Fruit fly (Drosophila melanogaster) whole organism, embryonic: ENCODE data around the gene CG17270.

ENCODE experiments used
- Atf3 ChIP-seq: fragments of 200-800 bp; sonication (Bioruptor generic); optimal IDR thresholded peaks from 3 replicates; lab custom pipeline; 2016; ENCODE audit warnings: missing biosample characterization, missing genetic modification characterization
- CG1024 ChIP-seq: fragments of 200-800 bp; sonication (Bioruptor generic); IDR thresholded peaks from 2 replicates; pipeline ENCODE4 v1.3.6; 2022; ENCODE audit warnings: missing biosample characterization, missing genetic modification characterization
- CG11247 ChIP-seq: fragments of 200-800 bp; sonication (Bioruptor generic); IDR thresholded peaks from 2 replicates; pipeline ENCODE4 v1.3.6; 2022; ENCODE audit warnings: missing biosample characterization, missing genetic modification characterization
- CG11456 ChIP-seq: fragments of 200-800 bp; sonication (Bioruptor generic); IDR thresholded peaks from 3 replicates; pipeline ENCODE4 v1.3.6; 2022; ENCODE audit warnings: missing biosample characterization, missing genetic modification characterization
- CG11504 ChIP-seq: fragments of 200-800 bp; sonication (Bioruptor generic); optimal IDR thresholded peaks from 3 replicates; lab custom pipeline; 2019; ENCODE audit warnings: missing biosample characterization, mild to moderate bottlenecking, missing genetic modification characterization, moderate library complexity
- CG11696 ChIP-seq: fragments of 200-800 bp; sonication (Bioruptor generic); IDR thresholded peaks from 2 replicates; pipeline ENCODE4 v1.3.6; 2022; ENCODE audit warnings: missing biosample characterization, missing genetic modification characterization
- CG15696 ChIP-seq: fragments of 200-800 bp; sonication (Bioruptor generic); optimal IDR thresholded peaks from 2 replicates; lab custom pipeline; 2019; ENCODE audit warnings: missing biosample characterization, mild to moderate bottlenecking, missing genetic modification characterization, moderate library complexity
- CG16863 ChIP-seq: fragments of 200-800 bp; sonication (Bioruptor generic); optimal IDR thresholded peaks from 3 replicates; lab custom pipeline; 2016; ENCODE audit warnings: missing biosample characterization, missing genetic modification characterization
- CG18619 ChIP-seq: fragments of 200-800 bp; sonication (Bioruptor generic); optimal IDR thresholded peaks from 3 replicates; lab custom pipeline; 2017; ENCODE audit warnings: missing biosample characterization, mild to moderate bottlenecking, missing genetic modification characterization
- CG2875 ChIP-seq: fragments of 200-800 bp; sonication (Bioruptor generic); optimal IDR thresholded peaks from 2 replicates; lab custom pipeline; 2017; ENCODE audit warnings: missing biosample characterization, mild to moderate bottlenecking, missing genetic modification characterization, missing genetic modification reagents
- CG34376 ChIP-seq: fragments of 200-800 bp; sonication (Bioruptor generic); optimal IDR thresholded peaks from 2 replicates; lab custom pipeline; 2018; ENCODE audit warnings: missing biosample characterization, mild to moderate bottlenecking, missing genetic modification characterization
- CG4360 ChIP-seq: fragments of 200-800 bp; sonication (Bioruptor generic); IDR thresholded peaks from 2 replicates; pipeline ENCODE4 v1.3.6; 2022; ENCODE audit warnings: missing biosample characterization, missing genetic modification characterization
- CG4730 ChIP-seq: fragments of 200-800 bp; sonication (Bioruptor generic); IDR thresholded peaks from 2 replicates; pipeline ENCODE4 v1.3.6; 2022; ENCODE audit warnings: missing biosample characterization, missing genetic modification characterization
- CG6683 ChIP-seq: fragments of 200-800 bp; sonication (Bioruptor generic); optimal IDR thresholded peaks from 2 replicates; lab custom pipeline; 2017; ENCODE audit warnings: missing biosample characterization, mild to moderate bottlenecking, missing genetic modification characterization, missing genetic modification reagents
- CG7987 ChIP-seq: fragments of 200-800 bp; sonication (Bioruptor generic); optimal IDR thresholded peaks from 2 replicates; lab custom pipeline; 2018; ENCODE audit warnings: missing biosample characterization, mild to moderate bottlenecking, missing genetic modification characterization, moderate library complexity
- CG8388 ChIP-seq: fragments of 200-800 bp; sonication (Bioruptor generic); optimal IDR thresholded peaks from 2 replicates; lab custom pipeline; 2019; ENCODE audit warnings: missing biosample characterization, mild to moderate bottlenecking, missing genetic modification characterization, moderate library complexity
- CHES-1-like ChIP-seq: fragments of 200-800 bp; sonication (Bioruptor generic); optimal IDR thresholded peaks from 2 replicates; lab custom pipeline; 2016; ENCODE audit warnings: missing biosample characterization, missing genetic modification characterization
- Camta ChIP-seq: fragments of 200-800 bp; sonication (Bioruptor generic); optimal IDR thresholded peaks from 2 replicates; lab custom pipeline; 2016; ENCODE audit warnings: missing biosample characterization, missing genetic modification characterization
- CoRest ChIP-seq: fragments of 200-800 bp; sonication (Bioruptor generic); optimal IDR thresholded peaks from 3 replicates; lab custom pipeline; 2018; ENCODE audit warnings: missing biosample characterization, mild to moderate bottlenecking, missing genetic modification characterization, moderate library complexity
- Dad ChIP-seq: fragments of 200-800 bp; sonication (Bioruptor generic); optimal IDR thresholded peaks from 3 replicates; lab custom pipeline; 2016; ENCODE audit warnings: missing biosample characterization, missing genetic modification characterization
- GATAe ChIP-seq: fragments of 200-800 bp; sonication (Bioruptor generic); conservative IDR thresholded peaks from 2 replicates; pipeline ENCODE4 v1.3.6; 2022; ENCODE audit warnings: missing biosample characterization, missing genetic modification characterization
- Gug ChIP-seq: fragments of 200-800 bp; sonication (Bioruptor generic); IDR thresholded peaks from 4 replicates; pipeline ENCODE4 v1.3.6; 2022; ENCODE audit warnings: missing biosample characterization, missing genetic modification characterization
- Hr78 ChIP-seq, 2 experiments: fragments of 200-800 bp in 1 of 2; fragments of >200 bp in 1 of 2; sonication (Bioruptor generic) in 1 of 2; optimal IDR thresholded peaks; 2 replicates each; lab custom pipeline; 2017 to 2019; ENCODE audit warnings: missing biosample characterization in 2 of 2, missing genetic modification characterization in 2 of 2, mild to moderate bottlenecking in 1 of 2, moderate library complexity in 1 of 2
- Jarid2 ChIP-seq: fragments of 200-800 bp; sonication (Bioruptor generic); optimal IDR thresholded peaks from 3 replicates; lab custom pipeline; 2017; ENCODE audit warnings: mild to moderate bottlenecking, missing biosample characterization, missing genetic modification reagents, missing genetic modification characterization
- Med ChIP-seq: fragments of 200-800 bp; sonication (Bioruptor generic); peaks from one replicate; lab custom pipeline; 2016; ENCODE audit warnings: missing biosample characterization, missing genetic modification characterization, mild to moderate bottlenecking, inconsistent platforms, moderate library complexity
- NC2β ChIP-seq: fragments of 200-800 bp; sonication (Bioruptor generic); optimal IDR thresholded peaks from 2 replicates; lab custom pipeline; 2016; ENCODE audit warnings: missing biosample characterization, missing genetic modification characterization
- Ravus ChIP-seq: fragments of 200-800 bp; sonication (Bioruptor generic); IDR thresholded peaks from 2 replicates; pipeline ENCODE4 v1.3.6; 2022; ENCODE audit warnings: missing biosample characterization, missing genetic modification characterization
- Rfx ChIP-seq: fragments of 200-800 bp; sonication (Bioruptor generic); IDR thresholded peaks from 2 replicates; pipeline ENCODE4 v1.3.6; 2022; ENCODE audit warnings: missing biosample characterization, missing genetic modification characterization
- Six4 ChIP-seq: fragments of 200-800 bp; sonication (Bioruptor generic); optimal IDR thresholded peaks from 2 replicates; lab custom pipeline; 2016; ENCODE audit warnings: missing biosample characterization, missing genetic modification characterization
- Sry-β ChIP-seq: fragments of 200-800 bp; sonication (Bioruptor generic); optimal IDR thresholded peaks from 2 replicates; lab custom pipeline; 2018; ENCODE audit warnings: missing biosample characterization, mild to moderate bottlenecking, missing genetic modification characterization, moderate library complexity
- Stat92E ChIP-seq, 3 experiments: fragments of >200 bp in 2 of 3; fragments of 200-800 bp in 1 of 3; sonication (Bioruptor generic) in 1 of 3; optimal IDR thresholded peaks; 2 replicates each; lab custom pipeline; 2017 to 2019; ENCODE audit warnings: missing biosample characterization in 3 of 3, missing genetic modification characterization in 3 of 3, mild to moderate bottlenecking in 1 of 3, moderate library complexity in 1 of 3
- Tbp ChIP-seq: fragments of >200 bp; optimal IDR thresholded peaks from 2 replicates; lab custom pipeline; 2018; ENCODE audit warnings: missing biosample characterization, missing genetic modification characterization
- Xbp1 ChIP-seq: fragments of 200-800 bp; sonication (Bioruptor generic); optimal IDR thresholded peaks from 3 replicates; lab custom pipeline; 2016; ENCODE audit warnings: missing biosample characterization, mild to moderate bottlenecking, missing genetic modification characterization
- ash1 ChIP-seq: fragments of 200-800 bp; sonication (Bioruptor generic); optimal IDR thresholded peaks from 2 replicates; lab custom pipeline; 2018; ENCODE audit warnings: missing biosample characterization, mild to moderate bottlenecking, missing genetic modification characterization
- cato ChIP-seq: fragments of 200-800 bp; sonication (Bioruptor generic); optimal IDR thresholded peaks from 2 replicates; lab custom pipeline; 2016; ENCODE audit warnings: missing biosample characterization, missing genetic modification characterization, borderline replicate concordance
- chn ChIP-seq: fragments of 200-800 bp; sonication (Bioruptor generic); optimal IDR thresholded peaks from 2 replicates; lab custom pipeline; 2016; ENCODE audit warnings: missing biosample characterization, missing genetic modification characterization
- da ChIP-seq: fragments of 200-800 bp; sonication (Bioruptor generic); optimal IDR thresholded peaks from 2 replicates; lab custom pipeline; 2016; ENCODE audit warnings: missing biosample characterization, missing genetic modification characterization
- disco-r ChIP-seq: fragments of 200-800 bp; sonication (Bioruptor generic); optimal IDR thresholded peaks from 2 replicates; lab custom pipeline; 2016; ENCODE audit warnings: missing biosample characterization, missing genetic modification characterization
- dm ChIP-seq: fragments of 200-800 bp; sonication (Bioruptor generic); optimal IDR thresholded peaks from 3 replicates; lab custom pipeline; 2016; ENCODE audit warnings: missing biosample characterization, missing genetic modification characterization
- dmrt11E ChIP-seq: fragments of 200-800 bp; sonication (Bioruptor generic); optimal IDR thresholded peaks from 3 replicates; lab custom pipeline; 2018; ENCODE audit warnings: missing biosample characterization, mild to moderate bottlenecking, missing genetic modification characterization, moderate library complexity
- emc ChIP-seq: fragments of 200-800 bp; sonication (Bioruptor generic); optimal IDR thresholded peaks from 2 replicates; lab custom pipeline; 2016; ENCODE audit warnings: missing biosample characterization, missing genetic modification characterization
- en ChIP-seq: fragments of 200-800 bp; sonication (Bioruptor generic); optimal IDR thresholded peaks from 2 replicates; lab custom pipeline; 2016; ENCODE audit warnings: missing biosample characterization, missing genetic modification characterization
- gcm ChIP-seq: fragments of 200-800 bp; sonication (Bioruptor generic); optimal IDR thresholded peaks from 2 replicates; lab custom pipeline; 2019; ENCODE audit warnings: missing biosample characterization, mild to moderate bottlenecking, missing genetic modification characterization, moderate library complexity
- jigr1 ChIP-seq: fragments of 200-800 bp; sonication (Bioruptor generic); IDR thresholded peaks from 3 replicates; pipeline ENCODE4 v1.3.6; 2022; ENCODE audit warnings: missing biosample characterization, missing genetic modification characterization
- jumu ChIP-seq: fragments of 200-800 bp; sonication (Bioruptor generic); optimal IDR thresholded peaks from 3 replicates; lab custom pipeline; 2016; ENCODE audit warnings: missing biosample characterization, missing genetic modification characterization
- lab ChIP-seq: fragments of 200-800 bp; sonication (Bioruptor generic); optimal IDR thresholded peaks from 3 replicates; lab custom pipeline; 2017; ENCODE audit warnings: missing biosample characterization, missing genetic modification characterization, mild to moderate bottlenecking, moderate library complexity, missing genetic modification reagents
- sim ChIP-seq: fragments of 200-800 bp; sonication (Bioruptor generic); IDR thresholded peaks from 2 replicates; pipeline ENCODE4 v1.3.6; 2022; ENCODE audit warnings: missing biosample characterization, missing genetic modification characterization
- slou ChIP-seq: fragments of 200-800 bp; sonication (Bioruptor generic); optimal IDR thresholded peaks from 3 replicates; lab custom pipeline; 2016; ENCODE audit warnings: missing biosample characterization, missing genetic modification characterization
- toy ChIP-seq: fragments of 200-800 bp; sonication (Bioruptor generic); IDR thresholded peaks from 2 replicates; pipeline ENCODE4 v1.3.6; 2022; ENCODE audit warnings: missing biosample characterization, missing genetic modification characterization
- twi ChIP-seq: fragments of 200-800 bp; optimal IDR thresholded peaks from 2 replicates; lab custom pipeline; 2019; ENCODE audit warnings: missing biosample characterization, mild to moderate bottlenecking, missing genetic modification characterization, moderate library complexity
- yki ChIP-seq: fragments of >200 bp; optimal IDR thresholded peaks from 3 replicates; lab custom pipeline; 2018

CG17270 gene

DNA sequence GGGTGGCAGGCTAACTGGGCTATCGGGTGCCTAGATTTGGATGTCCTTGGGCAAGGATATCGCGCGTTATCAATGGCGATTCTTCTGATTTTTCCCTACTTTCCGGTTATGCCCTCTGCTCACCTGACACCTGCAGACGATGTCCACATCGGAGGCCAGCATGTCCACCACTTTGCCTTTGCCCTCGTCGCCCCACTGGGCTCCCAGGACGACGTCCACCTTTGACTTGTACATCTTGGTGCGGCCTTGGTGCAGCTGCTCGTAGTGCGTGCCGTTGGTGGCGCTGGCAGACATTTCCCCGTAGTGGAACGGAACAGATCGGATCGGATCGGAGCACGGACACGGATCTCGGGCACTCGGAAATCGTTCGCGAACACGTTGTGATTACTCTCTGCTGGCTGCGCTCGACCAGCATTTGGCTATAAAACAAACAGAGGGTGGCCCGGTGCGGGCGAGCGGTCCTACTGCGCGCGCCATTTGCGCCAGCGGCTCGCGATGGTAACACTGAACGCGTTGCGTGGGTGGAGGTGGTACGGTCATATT is 11.5 kb upstream of the CG17270 start, which contains the start of gene Adss (continued):
- TF ChIP-seq sim (GFP tag; lab: Robert Waterston, UW) = 0 out of 2 replicates have a peak, but pooled peaks have one; percentile 14
- no peak for TF ChIP-seq CG8388
- TF ChIP-seq Six4 (GFP tag; lab: Kevin White, UChicago) = no peak
- no peak for TF ChIP-seq dmrt11E (tag; lab: Kevin White, UChicago)
- peak; percentile 95 for TF ChIP-seq Med (GFP tag; lab: Kevin White, UChicago)
- TF ChIP-seq Tbp = peak; percentile 66
- no peak for TF ChIP-seq CG15696
- TF ChIP-seq CG11696 (GFP tag; lab: Robert Waterston, UW) = no peak
- TF ChIP-seq jigr1 (GFP tag; lab: Robert Waterston, UW) = no peak
- TF ChIP-seq CG4730 (GFP tag; lab: Robert Waterston, UW) = no peak
- TF ChIP-seq lab = peak; percentile 63
- TF ChIP-seq CG7987 (GFP tag; lab: Kevin White, UChicago) = peak; percentile 59
- TF ChIP-seq dm = peak; percentile 75
- peak; percentile 29 for TF ChIP-seq Xbp1
- peak; percentile 67; the same call in 1 of the 3 replicates for TF ChIP-seq CG11456 (GFP tag; lab: Robert Waterston, UW)
- peak; percentile 30; the same call in 1 of the 2 replicates for TF ChIP-seq CG11247 (GFP tag; lab: Robert Waterston, UW)
- TF ChIP-seq CG6683 (GFP tag; lab: Kevin White, UChicago) = no peak
- TF ChIP-seq CG16863 (GFP tag; lab: Kevin White, UChicago) = peak; percentile 18
- peak; percentile 44; the same call in 1 of the 2 replicates for TF ChIP-seq CG1024 (GFP tag; lab: Robert Waterston, UW)
- TF ChIP-seq yki (lab: Kevin White, UChicago) = no peak
- no peak for TF ChIP-seq CoRest (tag; lab: Kevin White, UChicago)
- no peak for TF ChIP-seq CG11504
- TF ChIP-seq jumu (GFP tag; lab: Kevin White, UChicago) = no peak
- TF ChIP-seq disco-r (GFP tag; lab: Kevin White, UChicago) = peak; percentile 9
- peak; percentile 44 for TF ChIP-seq ash1 (GFP tag; lab: Kevin White, UChicago)
- peak; percentile 72 for TF ChIP-seq CG34376 (GFP tag; lab: Kevin White, UChicago)
- TF ChIP-seq en (GFP tag; lab: Kevin White, UChicago) = no peak
- no peak for TF ChIP-seq twi (tag; lab: Kevin White, UChicago)
- peak; percentile 57 for TF ChIP-seq gcm
- TF ChIP-seq Atf3 (GFP tag; lab: Kevin White, UChicago) = no peak
- no peak for TF ChIP-seq toy
- TF ChIP-seq CG18619 = no peak
- TF ChIP-seq emc (GFP tag; lab: Kevin White, UChicago) = peak; percentile 2
- TF ChIP-seq slou (GFP tag; lab: Kevin White, UChicago) = no peak
- TF ChIP-seq chn = peak; percentile 35
- TF ChIP-seq Dad (GFP tag; lab: Kevin White, UChicago) = no peak
- TF ChIP-seq CHES-1-like (GFP tag; lab: Kevin White, UChicago) = peak; percentile 39
- peak; percentile 42 for TF ChIP-seq NC2β (GFP tag; lab: Kevin White, UChicago)
- peak; percentile 25; the same call in 1 of the 2 replicates for TF ChIP-seq CG4360 (GFP tag; lab: Robert Waterston, UW)
- TF ChIP-seq CG2875 = no peak
- TF ChIP-seq Ravus (GFP tag; lab: Robert Waterston, UW) = no peak
- TF ChIP-seq Camta (GFP tag; lab: Kevin White, UChicago) = peak; percentile 15
- peak; percentile 59 for TF ChIP-seq Rfx
- no peak for TF ChIP-seq da (GFP tag; lab: Kevin White, UChicago)
- no peak for TF ChIP-seq Sry-β (GFP tag; lab: Kevin White, UChicago)
- TF ChIP-seq cato (GFP tag; lab: Kevin White, UChicago) = no peak
- peak; percentile 82 for TF ChIP-seq Jarid2 (GFP tag; lab: Kevin White, UChicago)
- TF ChIP-seq Gug (GFP tag; lab: Robert Waterston, UW) = peak; percentile 35; the same call in 1 of the 4 replicates
- no peak for TF ChIP-seq GATAe (GFP tag; lab: Robert Waterston, UW)
- TF ChIP-seq Hr78 (GFP tag; optimal IDR thresholded peaks at IDR 0.05; lab: Kevin White, UChicago) = no peak
- TF ChIP-seq Stat92E (GFP tag; optimal IDR thresholded peaks at IDR 0.05; lab: Kevin White, UChicago) = peak in 1 of 3 experiments; percentile 43
